Worm (Caenorhabditis elegans): ENCODE data around the gene acbp-5.
A peak's percentile ranks its signal among the peaks of the same experiment; 100 is the strongest.

acbp-5 gene

DNA sequence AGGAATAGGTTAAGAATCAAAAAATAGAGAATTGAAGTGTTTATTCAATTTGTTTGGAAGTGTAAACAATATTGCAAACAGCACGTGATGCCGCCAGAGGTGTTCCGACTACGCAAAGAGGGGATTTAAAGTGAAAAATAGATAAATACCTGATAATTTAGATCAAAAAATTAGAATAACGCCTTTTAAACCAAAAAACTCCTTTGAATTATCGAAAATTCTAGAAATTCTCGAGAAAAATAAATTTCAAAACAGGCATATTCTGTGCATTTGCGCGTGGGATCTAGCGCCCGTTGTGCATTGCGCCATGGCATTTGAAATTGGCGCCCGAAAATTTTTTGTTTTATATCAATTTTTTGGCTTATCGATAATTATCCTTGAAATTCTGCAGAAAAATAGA is 19.2 kb downstream of the acbp-5 start, which contains the start of gene hip-1 (continued):
- peak; percentile 71 for TF ChIP-seq D2030.7 (GFP tag; IDR thresholded peaks at IDR 0.05)
- TF ChIP-seq unc-130 (GFP tag; optimal IDR thresholded peaks at IDR 0.05), result peak; percentile 10
- no peak for TF ChIP-seq let-526 (GFP tag; IDR thresholded peaks at IDR 0.05)
- no peak for TF ChIP-seq lin-40 (tag; optimal IDR thresholded peaks at IDR 0.05)
- TF ChIP-seq athp-1 (tag; optimal IDR thresholded peaks at IDR 0.05), result no peak
- TF ChIP-seq dox-1 (GFP tag; IDR thresholded peaks at IDR 0.05), result peak; percentile 47; the same call in 1 of the 2 replicates
- peak; percentile 77 for TF ChIP-seq F23B12.7 (tag; optimal IDR thresholded peaks at IDR 0.05; ENCODE audit: insufficient read depth)
- TF ChIP-seq pbrm-1 (GFP tag; IDR thresholded peaks at IDR 0.05), result 0 out of 2 replicates have a peak, but pooled peaks have one; percentile 25
- peak; percentile 64 for TF ChIP-seq dpl-1 (GFP tag; optimal IDR thresholded peaks at IDR 0.05)
- TF ChIP-seq bed-2 (GFP tag; IDR thresholded peaks at IDR 0.05), result no peak
- TF ChIP-seq aptf-2 (GFP tag; conservative IDR thresholded peaks at IDR 0.05), result no peak
- TF ChIP-seq F57A8.1 (GFP tag; optimal IDR thresholded peaks at IDR 0.05), result no peak
- peak; percentile 13 for TF ChIP-seq rpc-1 (optimal IDR thresholded peaks at IDR 0.05)
- no peak for TF ChIP-seq rpc-1 (tag; optimal IDR thresholded peaks at IDR 0.05)
- TF ChIP-seq T26A5.8 (tag; optimal IDR thresholded peaks at IDR 0.05), result no peak
- no peak for TF ChIP-seq K12H6.12 (tag; optimal IDR thresholded peaks at IDR 0.05)
- peak; percentile 75 for TF ChIP-seq efl-1 (GFP tag; optimal IDR thresholded peaks at IDR 0.05)
- no peak for TF ChIP-seq F52B5.7 (tag; optimal IDR thresholded peaks at IDR 0.05)
- TF ChIP-seq lin-54 (GFP tag; optimal IDR thresholded peaks at IDR 0.05), result peak; percentile 86
- no peak for TF ChIP-seq nhr-80 (tag; optimal IDR thresholded peaks at IDR 0.05)
- peak; percentile 63 for TF ChIP-seq lsl-1 (GFP tag; optimal IDR thresholded peaks at IDR 0.05)
- TF ChIP-seq ama-1 (optimal IDR thresholded peaks at IDR 0.05), result no peak
- no peak for TF ChIP-seq ama-1 (GFP tag; optimal IDR thresholded peaks at IDR 0.05)
- peak; percentile 64; the same call in 1 of the 2 replicates for TF ChIP-seq madf-8 (GFP tag; conservative IDR thresholded peaks at IDR 0.05)
- TF ChIP-seq tbx-9 (tag; optimal IDR thresholded peaks at IDR 0.05; ENCODE audit: borderline replicate concordance), result no peak

ce11 chrIII:13621717-13622116 is 19.8 kb downstream of the acbp-5 start:
- TF ChIP-seq Y53G8AR.9 (GFP tag; conservative IDR thresholded peaks at IDR 0.05), result no peak
- peak; percentile 79 for TF ChIP-seq zfh-2 (GFP tag; conservative IDR thresholded peaks at IDR 0.05)
- TF ChIP-seq rcor-1 (GFP tag; IDR thresholded peaks at IDR 0.05), result 0 out of 2 replicates have a peak, but pooled peaks have one; percentile 9
- TF ChIP-seq hsf-1 (GFP tag; IDR thresholded peaks at IDR 0.05), result peak; percentile 45; the same call in 1 of the 2 replicates
- TF ChIP-seq ztf-18 (tag; optimal IDR thresholded peaks at IDR 0.05), result no peak
- TF ChIP-seq F57A8.1 (GFP tag; optimal IDR thresholded peaks at IDR 0.05), result peak; percentile 52
- TF ChIP-seq ztf-3 (GFP tag; optimal IDR thresholded peaks at IDR 0.05), result no peak
- 0 out of 2 replicates have a peak, but pooled peaks have one; percentile 30 for TF ChIP-seq madf-3 (GFP tag; IDR thresholded peaks at IDR 0.05)
- no peak for TF ChIP-seq pha-4 (tag; optimal IDR thresholded peaks at IDR 0.05)
- TF ChIP-seq snpc-1.1 (tag; optimal IDR thresholded peaks at IDR 0.05; ENCODE audit: insufficient read depth), result no peak
- TF ChIP-seq snpc-4 (GFP tag; optimal IDR thresholded peaks at IDR 0.05), result no peak
- TF ChIP-seq snpc-4 (tag; optimal IDR thresholded peaks at IDR 0.05), result no peak
- no peak for TF ChIP-seq ztf-26 (tag; optimal IDR thresholded peaks at IDR 0.05)
- TF ChIP-seq ztf-6 (GFP tag; IDR thresholded peaks at IDR 0.05), result no peak
- TF ChIP-seq ets-4 (GFP tag; optimal IDR thresholded peaks at IDR 0.05), result no peak
- TF ChIP-seq fkh-3 (tag; optimal IDR thresholded peaks at IDR 0.05), result no peak
- no peak for TF ChIP-seq rpc-1 (optimal IDR thresholded peaks at IDR 0.05)
- TF ChIP-seq rpc-1 (tag; optimal IDR thresholded peaks at IDR 0.05), result no peak
- peak; percentile 53; the same call in 1 of the 2 replicates for TF ChIP-seq egrh-3 (GFP tag; IDR thresholded peaks at IDR 0.05)
- no peak for TF ChIP-seq T26A5.8 (tag; optimal IDR thresholded peaks at IDR 0.05)
- no peak for TF ChIP-seq akir-1 (GFP tag; optimal IDR thresholded peaks at IDR 0.05)
- no peak for TF ChIP-seq ceh-100 (GFP tag; IDR thresholded peaks at IDR 0.05)
- no peak for TF ChIP-seq dox-1 (GFP tag; IDR thresholded peaks at IDR 0.05)
- TF ChIP-seq rec-8 (tag; optimal IDR thresholded peaks at IDR 0.05), result no peak
- no peak for TF ChIP-seq cebp-2 (GFP tag; IDR thresholded peaks at IDR 0.05)
- no peak for TF ChIP-seq cebp-1 (GFP tag; IDR thresholded peaks at IDR 0.05)
- no peak for TF ChIP-seq cebp-1 (tag; optimal IDR thresholded peaks at IDR 0.05)
- TF ChIP-seq snpc-1.3 (tag; optimal IDR thresholded peaks at IDR 0.05; ENCODE audit: insufficient read depth), result no peak

Data from whole organism, young adult.